Worm (Caenorhabditis elegans): ENCODE data around the gene ceh-30.

- TF ChIP-seq fos-1 (tag; optimal IDR thresholded peaks at IDR 0.05) = no peak
- TF ChIP-seq elt-1 (tag; optimal IDR thresholded peaks at IDR 0.05) = no peak
- TF ChIP-seq mab-5 (tag; optimal IDR thresholded peaks at IDR 0.05) = no peak
- TF ChIP-seq nhr-6 (tag; optimal IDR thresholded peaks at IDR 0.05) = no peak
- TF ChIP-seq unc-55 (GFP tag; optimal IDR thresholded peaks at IDR 0.05) = no peak
- no peak for TF ChIP-seq nhr-11 (tag; optimal IDR thresholded peaks at IDR 0.05)
- no peak for TF ChIP-seq ama-1 (optimal IDR thresholded peaks at IDR 0.05)
- TF ChIP-seq ztf-4 (tag; optimal IDR thresholded peaks at IDR 0.05) = no peak
- TF ChIP-seq sem-4 (tag; optimal IDR thresholded peaks at IDR 0.05) = no peak
- no peak for TF ChIP-seq zag-1 (tag; optimal IDR thresholded peaks at IDR 0.05)
- TF ChIP-seq snpc-4 (tag; optimal IDR thresholded peaks at IDR 0.05) = no peak
- no peak for TF ChIP-seq lin-39 (tag; optimal IDR thresholded peaks at IDR 0.05)
- TF ChIP-seq nhr-237 (tag; optimal IDR thresholded peaks at IDR 0.05) = no peak
- TF ChIP-seq nhr-12 (tag; optimal IDR thresholded peaks at IDR 0.05) = no peak
These were observed 23.4 kb upstream of the ceh-30 start for ce11 chrX:3040021-3040420.

Measured in whole organism, L2 larva.